Fruit fly (Drosophila melanogaster) whole organism, prepupa: ENCODE data around the gene mxc.

Experiments used
- Blimp-1 ChIP-seq: fragments of 200-800 bp; sonication (Bioruptor generic); optimal IDR thresholded peaks from 3 replicates; lab custom pipeline; 2017; ENCODE audit warnings: missing biosample characterization, missing genetic modification characterization, mild to moderate bottlenecking, moderate library complexity, missing genetic modification reagents
- CG6808 ChIP-seq: fragments of 200-800 bp; sonication (Bioruptor generic); optimal IDR thresholded peaks from 3 replicates; lab custom pipeline; 2017; ENCODE audit warnings: missing biosample characterization, missing genetic modification characterization, mild to moderate bottlenecking, moderate library complexity, missing genetic modification reagents
- Ets96B ChIP-seq: fragments of 200-800 bp; optimal IDR thresholded peaks from 2 replicates; lab custom pipeline; 2019; ENCODE audit warnings: missing biosample characterization, mild to moderate bottlenecking, missing genetic modification characterization, moderate library complexity
- Lpt ChIP-seq: fragments of 200-800 bp; sonication (Bioruptor generic); optimal IDR thresholded peaks from 3 replicates; lab custom pipeline; 2016; ENCODE audit warnings: missing biosample characterization, missing genetic modification characterization
- Smox ChIP-seq: fragments of 200-800 bp; sonication (Bioruptor generic); optimal IDR thresholded peaks from 3 replicates; lab custom pipeline; 2016; ENCODE audit warnings: missing biosample characterization, missing genetic modification characterization
- topi ChIP-seq: fragments of 200-800 bp; sonication (Bioruptor generic); optimal IDR thresholded peaks from 3 replicates; lab custom pipeline; 2016; ENCODE audit warnings: missing biosample characterization, missing genetic modification characterization

- TF ChIP-seq Ets96B (no peak), Lpt (no peak), Blimp-1 (no peak), topi (no peak), CG6808 (no peak), Smox (GFP tag; lab: Kevin White, UChicago) (no peak)
Measured at dm6 chrX:9236485-9236884, 6.8 kb downstream of the mxc start, which contains the start of gene Ir8a.
